Fruit fly (Drosophila melanogaster): ENCODE data around the gene Sgp.

The Sgp gene

dm6 chr2L:8522781-8523180 is 3.3 kb downstream of the Sgp start:
- TF ChIP-seq tj (GFP tag; optimal IDR thresholded peaks at IDR 0.05) (no peak), CG1620 (GFP tag; optimal IDR thresholded peaks at IDR 0.05) (no peak), CG33017 (tag; optimal IDR thresholded peaks at IDR 0.05) (no peak), CG12768 (GFP tag; optimal IDR thresholded peaks at IDR 0.05) (no peak), cnc (optimal IDR thresholded peaks at IDR 0.05) (no peak), pad (GFP tag; optimal IDR thresholded peaks at IDR 0.05) (no peak), CG7101 (tag; optimal IDR thresholded peaks at IDR 0.05) (no peak), Crg-1 (GFP tag; optimal IDR thresholded peaks at IDR 0.05) (no peak), toe (GFP tag; optimal IDR thresholded peaks at IDR 0.05) (no peak), cic (GFP tag; optimal IDR thresholded peaks at IDR 0.05) (no peak), bab1 (GFP tag; optimal IDR thresholded peaks at IDR 0.05) (no peak), kay (GFP tag; ENCODE audit: borderline replicate concordance) (no peak), Mnt (GFP tag; optimal IDR thresholded peaks at IDR 0.05) (no peak), CG7045 (GFP tag; optimal IDR thresholded peaks at IDR 0.05) (no peak)

DNA sequence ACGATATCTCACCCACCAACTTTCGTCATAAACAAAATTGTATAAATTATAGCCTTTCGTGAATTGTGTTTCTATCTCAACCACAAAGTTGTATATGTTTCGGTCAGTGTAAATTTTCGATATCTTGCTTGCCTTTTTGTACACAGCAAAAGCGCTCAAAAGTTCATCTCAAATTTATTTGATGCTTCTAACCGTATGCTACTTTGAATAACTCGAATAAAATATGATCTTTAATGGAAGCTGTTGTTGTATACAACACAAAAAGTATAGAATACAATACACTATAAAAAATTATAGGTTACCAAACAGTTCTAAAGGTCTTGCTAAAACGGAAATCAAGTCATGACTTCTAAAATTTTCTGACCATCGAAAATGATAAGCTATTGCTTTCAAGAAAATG is 5.5 kb downstream of the Sgp start:
- TF ChIP-seq CG11617 (GFP tag; optimal IDR thresholded peaks at IDR 0.05) (no peak), Mnt (GFP tag; optimal IDR thresholded peaks at IDR 0.05) (no peak), kay (GFP tag; ENCODE audit: borderline replicate concordance) (peak; percentile 68), tj (GFP tag; optimal IDR thresholded peaks at IDR 0.05) (no peak), Clk (GFP tag; optimal IDR thresholded peaks at IDR 0.05) (no peak), toe (GFP tag; optimal IDR thresholded peaks at IDR 0.05) (no peak), CG5204 (GFP tag; optimal IDR thresholded peaks at IDR 0.05) (no peak)

dm6 chr2L:8528318-8528717 is 8.8 kb downstream of the Sgp start, which contains the start of the genes lmgA and lmgB:
Gene lmgA, minus strand, starts transcription at chr2L:8528618.
Gene lmgB, minus strand, starts transcription at chr2L:8528618.
- TF ChIP-seq Clk (GFP tag; optimal IDR thresholded peaks at IDR 0.05) (no peak), ovo (GFP tag; optimal IDR thresholded peaks at IDR 0.05) (no peak), CG11617 (GFP tag; optimal IDR thresholded peaks at IDR 0.05) (peak; percentile 21), CG5204 (GFP tag; optimal IDR thresholded peaks at IDR 0.05) (no peak), CG7045 (GFP tag; optimal IDR thresholded peaks at IDR 0.05) (no peak), CG12768 (GFP tag; optimal IDR thresholded peaks at IDR 0.05) (no peak), cic (GFP tag; optimal IDR thresholded peaks at IDR 0.05) (no peak), bab1 (GFP tag; optimal IDR thresholded peaks at IDR 0.05) (peak; percentile 8), cnc (optimal IDR thresholded peaks at IDR 0.05) (no peak), Hr96 (GFP tag; optimal IDR thresholded peaks at IDR 0.05) (no peak), Mnt (GFP tag; optimal IDR thresholded peaks at IDR 0.05) (peak; percentile 11), kay (GFP tag; ENCODE audit: borderline replicate concordance) (peak; percentile 73), Crg-1 (GFP tag; optimal IDR thresholded peaks at IDR 0.05) (no peak), toe (GFP tag; optimal IDR thresholded peaks at IDR 0.05) (no peak), CG1620 (GFP tag; optimal IDR thresholded peaks at IDR 0.05) (no peak), CG33017 (tag; optimal IDR thresholded peaks at IDR 0.05) (no peak), pad (GFP tag; optimal IDR thresholded peaks at IDR 0.05) (no peak), CG14711 (tag; optimal IDR thresholded peaks at IDR 0.05) (peak; percentile 28), CG7101 (tag; optimal IDR thresholded peaks at IDR 0.05) (no peak), tj (GFP tag; optimal IDR thresholded peaks at IDR 0.05) (no peak)

DNA sequence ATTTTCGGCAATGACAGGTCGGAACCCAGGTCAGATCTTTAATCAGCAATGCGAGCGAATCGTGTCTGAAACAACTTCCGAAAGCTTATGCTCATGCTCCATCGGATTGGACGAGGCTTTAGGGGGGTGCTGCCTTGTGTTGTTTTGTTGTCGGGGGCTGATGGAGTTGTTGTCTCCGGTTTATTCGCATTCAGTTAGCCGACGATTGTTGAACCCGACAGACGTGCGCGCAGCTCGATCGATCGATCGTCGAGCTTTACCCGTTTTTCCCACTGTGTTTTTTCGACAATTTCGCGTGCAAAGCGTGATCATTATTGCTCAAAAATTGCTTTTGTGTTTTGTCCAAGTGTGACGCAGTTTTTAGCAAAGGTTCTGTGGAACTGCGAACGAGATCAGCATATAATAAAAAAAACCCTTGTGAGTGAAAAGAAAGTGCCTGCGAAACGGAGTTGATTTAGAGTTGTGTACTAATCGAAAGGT is 9.5 kb downstream of the Sgp start, which contains the start of gene CG17834:
CG17834 (plus strand) TSS at position 191 of the 480 bp plus-strand sequence.
- TF ChIP-seq Crg-1 (GFP tag; optimal IDR thresholded peaks at IDR 0.05) = peak; percentile 35
- TF ChIP-seq tj (GFP tag; optimal IDR thresholded peaks at IDR 0.05) = peak; percentile 68
- no peak for TF ChIP-seq cic (GFP tag; optimal IDR thresholded peaks at IDR 0.05)
- TF ChIP-seq bab1 (GFP tag; optimal IDR thresholded peaks at IDR 0.05) = no peak
- no peak for TF ChIP-seq CG14711 (tag; optimal IDR thresholded peaks at IDR 0.05)
- TF ChIP-seq Hr96 (GFP tag; optimal IDR thresholded peaks at IDR 0.05) = no peak
- TF ChIP-seq pad (GFP tag; optimal IDR thresholded peaks at IDR 0.05) = no peak
- no peak for TF ChIP-seq toe (GFP tag; optimal IDR thresholded peaks at IDR 0.05)
- no peak for TF ChIP-seq CG33017 (tag; optimal IDR thresholded peaks at IDR 0.05)
- TF ChIP-seq kay (GFP tag; ENCODE audit: borderline replicate concordance) = no peak
- TF ChIP-seq CG1620 (GFP tag; optimal IDR thresholded peaks at IDR 0.05) = no peak
- no peak for TF ChIP-seq CG12768 (GFP tag; optimal IDR thresholded peaks at IDR 0.05)
- no peak for TF ChIP-seq CG7101 (tag; optimal IDR thresholded peaks at IDR 0.05)
- TF ChIP-seq Mnt (GFP tag; optimal IDR thresholded peaks at IDR 0.05) = peak; percentile 9
- TF ChIP-seq ovo (GFP tag; optimal IDR thresholded peaks at IDR 0.05) = no peak
- no peak for TF ChIP-seq Clk (GFP tag; optimal IDR thresholded peaks at IDR 0.05)

DNA sequence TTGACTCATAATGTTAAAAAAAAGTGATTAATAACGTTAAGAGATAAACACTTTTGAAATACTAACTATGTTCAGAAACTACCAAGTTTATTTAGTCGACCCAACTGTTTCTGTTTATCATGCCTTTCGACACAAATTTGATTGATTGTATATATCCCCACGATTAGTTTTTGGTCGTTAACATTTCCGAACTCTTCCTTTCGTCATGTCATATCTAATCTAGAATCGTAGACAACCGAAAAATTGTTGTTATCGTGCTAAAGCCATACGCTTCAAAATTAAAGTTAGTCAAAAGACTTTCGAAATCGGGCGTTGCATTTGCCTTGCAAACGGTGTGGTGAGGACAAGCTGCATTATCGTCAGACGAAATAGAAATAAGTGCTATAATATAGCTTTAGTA is 10.7 kb downstream of the Sgp start:
- TF ChIP-seq ovo (GFP tag; optimal IDR thresholded peaks at IDR 0.05) = no peak
- no peak for TF ChIP-seq Mnt (GFP tag; optimal IDR thresholded peaks at IDR 0.05)
- TF ChIP-seq CG1620 (GFP tag; optimal IDR thresholded peaks at IDR 0.05) = no peak
- no peak for TF ChIP-seq pad (GFP tag; optimal IDR thresholded peaks at IDR 0.05)
- TF ChIP-seq toe (GFP tag; optimal IDR thresholded peaks at IDR 0.05) = no peak
- no peak for TF ChIP-seq Crg-1 (GFP tag; optimal IDR thresholded peaks at IDR 0.05)
- TF ChIP-seq CG14711 (tag; optimal IDR thresholded peaks at IDR 0.05) = no peak
- TF ChIP-seq Clk (GFP tag; optimal IDR thresholded peaks at IDR 0.05) = no peak
- no peak for TF ChIP-seq CG11617 (GFP tag; optimal IDR thresholded peaks at IDR 0.05)
- no peak for TF ChIP-seq CG7101 (tag; optimal IDR thresholded peaks at IDR 0.05)

DNA sequence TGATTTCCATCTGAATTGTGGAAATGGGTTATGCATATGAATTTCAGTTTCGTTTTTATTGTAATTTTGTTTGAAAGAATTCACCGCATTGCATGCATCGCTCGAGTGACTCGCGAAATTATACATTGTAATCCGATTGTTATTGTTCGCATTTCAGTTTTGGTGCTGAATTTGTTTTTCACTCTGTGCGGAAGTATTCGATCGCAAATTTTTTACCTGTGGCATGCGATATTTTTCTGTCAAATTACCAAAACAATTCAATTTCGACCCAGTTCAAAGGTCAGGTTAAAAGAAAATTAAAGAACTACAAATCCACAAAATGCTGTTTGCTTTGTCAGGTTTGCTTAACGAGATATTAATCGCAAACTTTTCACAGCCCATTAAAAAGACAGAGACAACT is 13.3 kb downstream of the Sgp start:
- TF ChIP-seq pad (GFP tag; optimal IDR thresholded peaks at IDR 0.05) (no peak), tj (GFP tag; optimal IDR thresholded peaks at IDR 0.05) (peak; percentile 92)

dm6 chr2L:8533632-8534031 is 14.1 kb downstream of the Sgp start:
- TF ChIP-seq CG14711 (tag; optimal IDR thresholded peaks at IDR 0.05) (no peak), pad (GFP tag; optimal IDR thresholded peaks at IDR 0.05) (no peak), Mnt (GFP tag; optimal IDR thresholded peaks at IDR 0.05) (no peak)

All from whole organism, adult.